Worm (Caenorhabditis elegans): ENCODE measurements around the gene nhr-31.
A peak's percentile ranks its signal among the peaks of the same experiment; 100 is the strongest.

nhr-31 gene

ce11 chrIV:8070299-8070698, 41.0 kb upstream of the nhr-31 start:
- TF ChIP-seq fos-1 (tag; optimal IDR thresholded peaks at IDR 0.05) (no peak), lsy-2 (tag; optimal IDR thresholded peaks at IDR 0.05) (peak in 1 of 2 experiments; percentile 26), zag-1 (tag; optimal IDR thresholded peaks at IDR 0.05) (peak; percentile 69), unc-55 (GFP tag; optimal IDR thresholded peaks at IDR 0.05) (peak; percentile 22)

- TF ChIP-seq ZK546.5 (tag; optimal IDR thresholded peaks at IDR 0.05) = no peak
- TF ChIP-seq mbf-1 (tag; optimal IDR thresholded peaks at IDR 0.05) = no peak
- TF ChIP-seq blmp-1 (tag; optimal IDR thresholded peaks at IDR 0.05; ENCODE audit: insufficient read depth) = no peak
- no peak for TF ChIP-seq nhr-10 (tag; optimal IDR thresholded peaks at IDR 0.05)
- TF ChIP-seq lin-13 (GFP tag; optimal IDR thresholded peaks at IDR 0.05) = no peak
- TF ChIP-seq unc-39 (tag; optimal IDR thresholded peaks at IDR 0.05) = no peak
- TF ChIP-seq sma-3 (GFP tag; optimal IDR thresholded peaks at IDR 0.05) = no peak
- peak in 1 of 2 experiments; percentile 7 for TF ChIP-seq lsy-2 (tag; optimal IDR thresholded peaks at IDR 0.05)
- TF ChIP-seq lin-11 (tag; optimal IDR thresholded peaks at IDR 0.05) = no peak
- peak; percentile 25 for TF ChIP-seq F13H6.1 (tag; optimal IDR thresholded peaks at IDR 0.05)
- TF ChIP-seq nhr-237 (tag; optimal IDR thresholded peaks at IDR 0.05) = no peak
- TF ChIP-seq nhr-21 (tag; optimal IDR thresholded peaks at IDR 0.05) = no peak
- no peak for TF ChIP-seq elt-3 (tag; optimal IDR thresholded peaks at IDR 0.05)
- TF ChIP-seq ceh-82 (tag; optimal IDR thresholded peaks at IDR 0.05) = no peak
- no peak for TF ChIP-seq egl-27 (tag; optimal IDR thresholded peaks at IDR 0.05)
- no peak for TF ChIP-seq ama-1 (optimal IDR thresholded peaks at IDR 0.05)
- TF ChIP-seq unc-55 (GFP tag; optimal IDR thresholded peaks at IDR 0.05) = no peak
- TF ChIP-seq ztf-11 (tag; optimal IDR thresholded peaks at IDR 0.05) = no peak
- peak; percentile 16 for TF ChIP-seq mab-5 (tag; optimal IDR thresholded peaks at IDR 0.05)
- no peak for TF ChIP-seq dmd-4 (tag; optimal IDR thresholded peaks at IDR 0.05)
- no peak for TF ChIP-seq nhr-12 (tag; optimal IDR thresholded peaks at IDR 0.05)
- TF ChIP-seq R02D3.7 (tag; optimal IDR thresholded peaks at IDR 0.05) = no peak
- no peak for TF ChIP-seq peb-1 (tag; optimal IDR thresholded peaks at IDR 0.05)
- no peak for TF ChIP-seq nhr-11 (tag; optimal IDR thresholded peaks at IDR 0.05)
- no peak for TF ChIP-seq nhr-23 (tag; optimal IDR thresholded peaks at IDR 0.05)
- peak in 1 of 2 experiments; percentile 27 for TF ChIP-seq mdl-1 (tag; optimal IDR thresholded peaks at IDR 0.05)
- no peak for TF ChIP-seq gmeb-1 (tag; optimal IDR thresholded peaks at IDR 0.05)
- no peak for TF ChIP-seq aly-2 (tag; optimal IDR thresholded peaks at IDR 0.05)
- no peak for TF ChIP-seq ceh-16 (tag; optimal IDR thresholded peaks at IDR 0.05)
- no peak for TF ChIP-seq Y55F3AM.14 (GFP tag; optimal IDR thresholded peaks at IDR 0.05)
- TF ChIP-seq unc-62 (GFP tag; optimal IDR thresholded peaks at IDR 0.05) = no peak
- TF ChIP-seq nhr-6 (tag; optimal IDR thresholded peaks at IDR 0.05) = peak; percentile 11
- TF ChIP-seq nhr-77 (tag; optimal IDR thresholded peaks at IDR 0.05) = no peak
- peak; percentile 66 for TF ChIP-seq sem-4 (tag; optimal IDR thresholded peaks at IDR 0.05)
- no peak for TF ChIP-seq fos-1 (tag; optimal IDR thresholded peaks at IDR 0.05)
- no peak for TF ChIP-seq crh-2 (tag; optimal IDR thresholded peaks at IDR 0.05)
- TF ChIP-seq ztf-4 (tag; optimal IDR thresholded peaks at IDR 0.05) = no peak
- TF ChIP-seq elt-1 (tag; optimal IDR thresholded peaks at IDR 0.05) = no peak
- TF ChIP-seq skn-1 (tag; optimal IDR thresholded peaks at IDR 0.05) = no peak
- peak; percentile 19 for TF ChIP-seq lin-39 (tag; optimal IDR thresholded peaks at IDR 0.05)
Observed at ce11 chrIV:8069104-8069503, 39.8 kb upstream of the nhr-31 start.

DNA sequence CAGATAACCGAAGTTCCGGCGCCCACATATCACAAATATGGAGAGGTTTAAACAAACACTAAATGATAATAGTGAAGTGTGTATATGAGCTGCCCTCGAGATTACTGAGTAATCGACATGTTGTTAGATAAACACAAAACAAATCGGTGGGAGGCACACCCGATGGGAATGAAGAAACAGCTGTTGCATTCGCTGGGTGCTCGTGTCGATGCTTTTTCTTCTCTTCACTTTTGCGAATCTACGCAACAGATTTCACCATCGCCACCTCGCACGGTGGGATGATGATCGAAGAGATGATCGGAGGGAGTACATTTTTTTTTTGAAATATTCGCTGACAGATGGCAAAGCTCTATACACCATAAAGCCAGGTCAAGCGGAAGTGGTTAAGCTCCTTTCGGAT, 39.0 kb upstream of the nhr-31 start:
- TF ChIP-seq F13H6.1 (tag; optimal IDR thresholded peaks at IDR 0.05) (peak; percentile 30), sma-9 (GFP tag; optimal IDR thresholded peaks at IDR 0.05) (peak; percentile 5), sma-9 (tag; optimal IDR thresholded peaks at IDR 0.05) (no peak), ZK546.5 (tag; optimal IDR thresholded peaks at IDR 0.05) (no peak), mbf-1 (tag; optimal IDR thresholded peaks at IDR 0.05) (no peak), nhr-129 (tag; optimal IDR thresholded peaks at IDR 0.05) (peak; percentile 45), lin-39 (tag; optimal IDR thresholded peaks at IDR 0.05) (no peak), R02D3.7 (tag; optimal IDR thresholded peaks at IDR 0.05) (no peak), skn-1 (tag; optimal IDR thresholded peaks at IDR 0.05) (no peak)
